Worm (Caenorhabditis elegans) whole organism, late embryonic: Measurements from ENCODE around the gene srz-14.

Experiments used
- C38D4.7 ChIP-seq: fragments of 200-800 bp; sonication (Bioruptor generic); optimal IDR thresholded peaks from 2 replicates; lab custom pipeline; 2018; ENCODE audit warnings: mild to moderate bottlenecking, missing genetic modification characterization, moderate library complexity, missing compliant biosample characterization
- T23F11.4 ChIP-seq: fragments of 200-800 bp; sonication (Bioruptor generic); optimal IDR thresholded peaks from 2 replicates; lab custom pipeline; 2018; ENCODE audit warnings: mild to moderate bottlenecking, missing genetic modification characterization, missing compliant biosample characterization
- ama-1 ChIP-seq: fragments of 150-350 bp; optimal IDR thresholded peaks from 2 replicates; lab custom pipeline; 2014
- ceh-18 ChIP-seq: sonication (generic microtip); optimal IDR thresholded peaks from 2 replicates; lab custom pipeline; 2016; ENCODE audit warnings: missing genetic modification characterization, missing compliant biosample characterization
- ceh-19 ChIP-seq: fragments of 200-800 bp; sonication (Bioruptor generic); optimal IDR thresholded peaks from 2 replicates; lab custom pipeline; 2018; ENCODE audit warnings: mild to moderate bottlenecking, missing genetic modification characterization, missing compliant biosample characterization
- ceh-2 ChIP-seq: sonication (generic microtip); optimal IDR thresholded peaks from 2 replicates; lab custom pipeline; 2016; ENCODE audit warnings: missing genotype, missing genetic modification characterization, missing compliant biosample characterization
- ceh-22 ChIP-seq: sonication (generic microtip); optimal IDR thresholded peaks from 2 replicates; lab custom pipeline; 2017; ENCODE audit warnings: missing biosample characterization, missing genetic modification characterization
- ceh-24 ChIP-seq: sonication (generic microtip); optimal IDR thresholded peaks from 2 replicates; lab custom pipeline; 2016; ENCODE audit warnings: mild to moderate bottlenecking, missing genetic modification characterization, missing compliant biosample characterization
- ceh-30 ChIP-seq: fragments of 150-350 bp; optimal IDR thresholded peaks from 2 replicates; lab custom pipeline; 2014; ENCODE audit warnings: missing biosample characterization, missing genetic modification characterization
- ceh-31 ChIP-seq: sonication (generic microtip); optimal IDR thresholded peaks from 2 replicates; lab custom pipeline; 2016; ENCODE audit warnings: missing genetic modification characterization, missing compliant biosample characterization
- ceh-45 ChIP-seq: fragments of 200-800 bp; sonication (Bioruptor generic); IDR thresholded peaks from 2 replicates; pipeline ENCODE4 v1.3.6; 2022; ENCODE audit warnings: missing genetic modification reagents, missing genetic modification characterization, missing compliant biosample characterization
- ceh-48 ChIP-seq: sonication (generic microtip); optimal IDR thresholded peaks from 2 replicates; lab custom pipeline; 2016; ENCODE audit warnings: missing genetic modification characterization, inconsistent platforms, missing compliant biosample characterization
- ceh-9 ChIP-seq: sonication (generic microtip); optimal IDR thresholded peaks from 2 replicates; lab custom pipeline; 2016; ENCODE audit warnings: mild to moderate bottlenecking, missing genetic modification characterization, inconsistent platforms, missing compliant biosample characterization
- elt-4 ChIP-seq: sonication (generic microtip); optimal IDR thresholded peaks from 2 replicates; lab custom pipeline; 2016; ENCODE audit warnings: missing genetic modification characterization, missing compliant biosample characterization
- eyg-1 ChIP-seq: sonication (generic microtip); optimal IDR thresholded peaks from 2 replicates; lab custom pipeline; 2016; ENCODE audit warnings: missing genotype, missing genetic modification characterization, missing compliant biosample characterization
- gmeb-2 ChIP-seq: sonication (generic microtip); optimal IDR thresholded peaks from 2 replicates; lab custom pipeline; 2016; ENCODE audit warnings: missing genetic modification characterization, inconsistent platforms, missing compliant biosample characterization
- hlh-13 ChIP-seq: fragments of 200-800 bp; sonication (Bioruptor generic); optimal IDR thresholded peaks from 2 replicates; lab custom pipeline; 2018; ENCODE audit warnings: mild to moderate bottlenecking, missing genetic modification characterization, missing compliant biosample characterization
- hlh-30 ChIP-seq: sonication (generic microtip); optimal IDR thresholded peaks from 2 replicates; lab custom pipeline; 2017; ENCODE audit warnings: antibody characterized with exemption, missing genetic modification characterization, missing compliant biosample characterization; ENCODE audit not compliant: insufficient read depth
- hlh-6 ChIP-seq: sonication (generic microtip); optimal IDR thresholded peaks from 2 replicates; lab custom pipeline; 2016; ENCODE audit warnings: missing genotype, missing genetic modification characterization, missing compliant biosample characterization
- hlh-8 ChIP-seq: sonication (generic microtip); optimal IDR thresholded peaks from 2 replicates; lab custom pipeline; 2016; ENCODE audit warnings: missing genotype, missing genetic modification characterization, missing compliant biosample characterization
- lim-6 ChIP-seq: sonication (generic microtip); optimal IDR thresholded peaks from 2 replicates; lab custom pipeline; 2016; ENCODE audit warnings: missing genetic modification characterization, missing compliant biosample characterization
- mec-3 ChIP-seq: sonication (generic microtip); optimal IDR thresholded peaks from 2 replicates; lab custom pipeline; 2016; ENCODE audit warnings: borderline replicate concordance, missing genetic modification characterization, missing compliant biosample characterization
- nfya-1 ChIP-seq: sonication (generic microtip); optimal IDR thresholded peaks from 2 replicates; lab custom pipeline; 2017; ENCODE audit warnings: missing genetic modification characterization, mild to moderate bottlenecking, missing compliant biosample characterization, antibody characterized with exemption, moderate library complexity
- nhr-11 ChIP-seq: fragments of 150-350 bp; optimal IDR thresholded peaks from 2 replicates; lab custom pipeline; 2014; ENCODE audit warnings: missing biosample characterization, missing genetic modification characterization
- odd-2 ChIP-seq: sonication (generic microtip); optimal IDR thresholded peaks from 2 replicates; lab custom pipeline; 2017; ENCODE audit warnings: antibody characterized with exemption, mild to moderate bottlenecking, missing genetic modification characterization, missing compliant biosample characterization
- pat-9 ChIP-seq: fragments of 200-800 bp; sonication (Bioruptor generic); optimal IDR thresholded peaks from 2 replicates; lab custom pipeline; 2018; ENCODE audit warnings: mild to moderate bottlenecking, missing genetic modification characterization, moderate library complexity, missing compliant biosample characterization
- pax-1 ChIP-seq: fragments of 150-350 bp; optimal IDR thresholded peaks from 2 replicates; lab custom pipeline; 2014; ENCODE audit warnings: missing biosample characterization, missing genetic modification characterization
- pha-2 ChIP-seq: sonication (generic microtip); optimal IDR thresholded peaks from 2 replicates; lab custom pipeline; 2017; ENCODE audit warnings: mild to moderate bottlenecking, missing genetic modification characterization, missing compliant biosample characterization
- pha-4 ChIP-seq: fragments of 150-350 bp; optimal IDR thresholded peaks from 2 replicates; lab custom pipeline; 2018; ENCODE audit warnings: missing biosample characterization, missing genetic modification reagents, missing genetic modification characterization
- pros-1 ChIP-seq: fragments of 150-350 bp; optimal IDR thresholded peaks from 2 replicates; lab custom pipeline; 2014; ENCODE audit warnings: missing biosample characterization, missing genetic modification reagents, missing genetic modification characterization
- ref-2 ChIP-seq: sonication (generic microtip); optimal IDR thresholded peaks from 2 replicates; lab custom pipeline; 2016; ENCODE audit warnings: missing genetic modification characterization, missing compliant biosample characterization
- rnt-1 ChIP-seq: sonication (generic microtip); optimal IDR thresholded peaks from 2 replicates; lab custom pipeline; 2016; ENCODE audit warnings: missing genetic modification characterization, missing compliant biosample characterization
- sdc-2 ChIP-seq: sonication (generic microtip); optimal IDR thresholded peaks from 2 replicates; lab custom pipeline; 2016; ENCODE audit warnings: missing genotype, missing genetic modification characterization, missing compliant biosample characterization
- tbx-2 ChIP-seq: sonication (generic microtip); optimal IDR thresholded peaks from 2 replicates; lab custom pipeline; 2016; ENCODE audit warnings: missing genetic modification characterization, missing compliant biosample characterization
- tbx-7 ChIP-seq: sonication (generic microtip); optimal IDR thresholded peaks from 2 replicates; lab custom pipeline; 2016; ENCODE audit warnings: missing genotype, missing genetic modification characterization, missing compliant biosample characterization
- ttx-3 ChIP-seq: sonication (generic microtip); optimal IDR thresholded peaks from 2 replicates; lab custom pipeline; 2016; ENCODE audit warnings: missing genetic modification reagents, missing genetic modification characterization, missing compliant biosample characterization
- unc-3 ChIP-seq, 2 experiments: fragments of 200-800 bp in 1 of 2; sonication (Bioruptor generic) in 1 of 2; sonication (generic microtip) in 1 of 2; conservative IDR thresholded peaks in 1 of 2; optimal IDR thresholded peaks in 1 of 2; 2 replicates each; pipeline versions ENCODE4 v1.3.6 to Lab custom; 2016 to 2022; ENCODE audit warnings: missing compliant biosample characterization in 2 of 2, missing genetic modification characterization in 2 of 2, missing genetic modification reagents in 1 of 2
- unc-42 ChIP-seq: sonication (generic microtip); optimal IDR thresholded peaks from 2 replicates; lab custom pipeline; 2016; ENCODE audit warnings: missing genotype, missing genetic modification characterization, missing compliant biosample characterization
- unc-86 ChIP-seq: sonication (generic microtip); optimal IDR thresholded peaks from 2 replicates; lab custom pipeline; 2016; ENCODE audit warnings: missing genetic modification characterization, missing compliant biosample characterization
- ztf-16 ChIP-seq: sonication (generic microtip); optimal IDR thresholded peaks from 2 replicates; lab custom pipeline; 2017; ENCODE audit warnings: missing genetic modification characterization, missing compliant biosample characterization

srz-14 gene

DNA sequence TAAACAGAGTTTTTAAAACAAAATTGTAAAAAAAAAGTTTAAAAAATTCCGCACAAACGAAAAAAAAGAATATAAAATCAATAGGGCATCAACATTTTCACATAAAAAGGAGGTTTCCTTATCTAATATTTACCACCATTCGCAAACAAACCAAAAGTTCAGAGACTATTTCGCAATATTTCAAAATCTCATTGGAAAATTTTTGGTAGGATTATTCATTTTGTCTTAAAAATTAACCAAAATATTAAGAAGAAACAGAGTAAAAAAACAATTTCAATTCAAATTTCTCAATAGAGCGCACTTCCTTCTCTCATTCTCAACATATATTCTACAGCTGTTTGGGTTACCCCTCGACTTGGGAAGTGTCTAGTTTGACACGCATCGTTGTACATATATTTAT is 23.4 kb upstream of the srz-14 start:
- TF ChIP-seq ceh-9 (tag; lab: Kevin White, UChicago) (no peak), pax-1 (tag; lab: Kevin White, UChicago) (no peak), eyg-1 (tag; lab: Kevin White, UChicago) (no peak), ama-1 (lab: Kevin White, UChicago) (no peak), unc-3 (GFP tag; conservative IDR thresholded peaks at IDR 0.05; lab: Robert Waterston, UW) (no peak), unc-3 (tag; optimal IDR thresholded peaks at IDR 0.05; lab: Kevin White, UChicago) (no peak), ztf-16 (tag; lab: Kevin White, UChicago) (no peak), ceh-22 (tag; lab: Kevin White, UChicago) (no peak), pha-4 (no peak), C38D4.7 (GFP tag; lab: Kevin White, UChicago) (no peak)

DNA sequence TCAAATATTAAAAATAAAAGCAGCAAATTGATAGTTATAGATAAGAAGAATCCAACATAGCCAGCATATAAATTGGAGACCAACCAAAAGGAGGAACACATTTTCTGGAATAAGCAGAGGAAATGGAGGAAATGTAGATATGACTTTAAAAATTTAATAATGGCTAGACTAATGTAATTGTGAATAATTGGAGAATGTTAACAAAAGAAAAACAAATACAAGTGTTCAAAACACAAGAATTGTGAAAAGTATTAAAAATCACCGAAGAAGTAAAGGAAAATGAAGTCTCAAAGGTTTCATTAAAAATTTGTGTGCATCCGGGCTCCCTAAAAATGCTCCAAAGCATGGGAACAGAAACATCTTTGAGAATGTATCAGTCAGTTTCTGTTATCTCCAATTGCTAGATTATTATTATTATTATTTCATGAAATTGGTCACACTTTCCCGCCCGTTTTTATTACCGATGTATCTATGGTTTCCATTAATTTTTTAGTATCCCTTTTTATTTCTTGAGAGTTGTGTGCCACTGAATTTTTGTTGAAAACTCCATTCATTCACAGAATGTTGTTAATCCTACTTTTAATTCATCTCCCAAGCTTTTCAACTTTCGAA is 21.2 kb upstream of the srz-14 start, which contains the start of the genes str-109 and F10A3.11:
Gene str-109 (minus strand): TSS at position 101 of the 612 bp plus-strand sequence.
Gene F10A3.11 (plus strand): TSS at position 562 of the 612 bp plus-strand sequence.
- TF ChIP-seq hlh-8 (tag; lab: Kevin White, UChicago), result no peak
- no peak for TF ChIP-seq lim-6 (tag; lab: Kevin White, UChicago)
- TF ChIP-seq nhr-11 (tag; lab: Kevin White, UChicago), result no peak
- no peak for TF ChIP-seq ceh-24 (tag; lab: Kevin White, UChicago)
- no peak for TF ChIP-seq rnt-1 (tag; lab: Kevin White, UChicago)
- no peak for TF ChIP-seq elt-4 (tag; lab: Kevin White, UChicago)

DNA sequence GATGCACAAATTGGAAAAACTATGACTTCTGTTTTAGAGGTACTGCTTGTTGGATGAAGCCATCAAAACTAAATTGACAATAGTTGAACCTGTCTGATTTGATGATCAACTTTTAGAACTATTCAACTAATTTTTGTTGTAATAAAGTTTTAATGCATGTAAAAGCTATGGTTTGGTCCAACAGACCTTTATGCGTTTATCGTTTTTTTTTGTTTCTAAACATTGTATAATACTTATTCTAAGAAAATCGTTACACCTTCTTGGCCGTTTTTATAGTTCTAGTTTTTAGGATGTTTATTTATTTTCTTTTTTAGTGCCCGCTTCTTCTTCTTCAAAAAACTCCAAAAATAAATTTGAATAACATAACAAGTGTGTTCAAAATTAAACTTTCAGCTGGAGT is 19.7 kb upstream of the srz-14 start, which contains the start of gene F10A3.12:
Gene F10A3.12 (plus strand): TSS at position 301 of the 400 bp plus-strand sequence.
- TF ChIP-seq eyg-1 (tag; lab: Kevin White, UChicago) (no peak), odd-2 (tag; lab: Kevin White, UChicago) (no peak), ceh-18 (tag; lab: Kevin White, UChicago) (no peak), hlh-13 (no peak), ceh-31 (tag; lab: Kevin White, UChicago) (no peak), ttx-3 (no peak), hlh-6 (tag; lab: Kevin White, UChicago) (no peak), pha-4 (no peak), C38D4.7 (GFP tag; lab: Kevin White, UChicago) (no peak), ceh-19 (GFP tag; lab: Kevin White, UChicago) (no peak), ceh-45 (no peak), hlh-30 (no peak), mec-3 (tag; lab: Kevin White, UChicago) (no peak), pat-9 (tag; lab: Kevin White, UChicago) (no peak), nhr-11 (tag; lab: Kevin White, UChicago) (no peak), sdc-2 (no peak), tbx-2 (tag; lab: Kevin White, UChicago) (no peak)

DNA sequence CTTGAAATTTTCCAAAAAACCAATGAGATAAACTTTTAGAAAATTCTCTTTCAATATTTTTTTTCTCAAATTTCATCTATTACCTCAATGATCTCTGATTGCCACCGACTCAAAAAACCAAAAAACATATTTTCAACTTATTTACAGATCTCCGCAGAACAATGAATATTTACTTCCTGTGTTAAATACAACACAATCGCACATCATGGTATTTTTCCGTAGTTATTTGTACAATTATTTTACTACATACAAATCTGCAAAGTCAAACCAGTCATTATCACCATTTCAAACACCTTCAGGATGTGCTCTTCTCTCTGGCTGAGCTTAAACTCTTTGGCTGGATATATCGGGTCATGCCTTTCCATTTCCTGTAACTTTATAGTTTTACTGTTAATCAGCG is 17.5 kb upstream of the srz-14 start, which contains the start of gene str-108:
Gene str-108 (plus strand): TSS at position 301 of the 400 bp plus-strand sequence.
- no peak for TF ChIP-seq lim-6 (tag; lab: Kevin White, UChicago)
- no peak for TF ChIP-seq hlh-6 (tag; lab: Kevin White, UChicago)
- no peak for TF ChIP-seq ceh-30 (tag; lab: Kevin White, UChicago)
- no peak for TF ChIP-seq ceh-2
- TF ChIP-seq T23F11.4 (GFP tag; lab: Kevin White, UChicago), result no peak
- TF ChIP-seq pros-1 (tag; lab: Kevin White, UChicago), result no peak
- no peak for TF ChIP-seq ref-2 (tag; lab: Kevin White, UChicago)
- TF ChIP-seq ceh-48, result no peak
- no peak for TF ChIP-seq ttx-3
- no peak for TF ChIP-seq ceh-45
- TF ChIP-seq unc-42 (tag; lab: Kevin White, UChicago), result no peak
- TF ChIP-seq tbx-2 (tag; lab: Kevin White, UChicago), result no peak
- no peak for TF ChIP-seq pha-2 (tag; lab: Kevin White, UChicago)
- no peak for TF ChIP-seq unc-86 (tag; lab: Kevin White, UChicago)
- TF ChIP-seq rnt-1 (tag; lab: Kevin White, UChicago), result no peak
- no peak for TF ChIP-seq gmeb-2 (tag; lab: Kevin White, UChicago)
- no peak for TF ChIP-seq tbx-7
- no peak for TF ChIP-seq nfya-1 (tag; lab: Kevin White, UChicago)
- TF ChIP-seq ceh-19 (GFP tag; lab: Kevin White, UChicago), result no peak
- TF ChIP-seq ceh-18 (tag; lab: Kevin White, UChicago), result no peak
